Fruit fly (Drosophila melanogaster): ENCODE results near the gene Diedel3.

Diedel3 gene

DNA sequence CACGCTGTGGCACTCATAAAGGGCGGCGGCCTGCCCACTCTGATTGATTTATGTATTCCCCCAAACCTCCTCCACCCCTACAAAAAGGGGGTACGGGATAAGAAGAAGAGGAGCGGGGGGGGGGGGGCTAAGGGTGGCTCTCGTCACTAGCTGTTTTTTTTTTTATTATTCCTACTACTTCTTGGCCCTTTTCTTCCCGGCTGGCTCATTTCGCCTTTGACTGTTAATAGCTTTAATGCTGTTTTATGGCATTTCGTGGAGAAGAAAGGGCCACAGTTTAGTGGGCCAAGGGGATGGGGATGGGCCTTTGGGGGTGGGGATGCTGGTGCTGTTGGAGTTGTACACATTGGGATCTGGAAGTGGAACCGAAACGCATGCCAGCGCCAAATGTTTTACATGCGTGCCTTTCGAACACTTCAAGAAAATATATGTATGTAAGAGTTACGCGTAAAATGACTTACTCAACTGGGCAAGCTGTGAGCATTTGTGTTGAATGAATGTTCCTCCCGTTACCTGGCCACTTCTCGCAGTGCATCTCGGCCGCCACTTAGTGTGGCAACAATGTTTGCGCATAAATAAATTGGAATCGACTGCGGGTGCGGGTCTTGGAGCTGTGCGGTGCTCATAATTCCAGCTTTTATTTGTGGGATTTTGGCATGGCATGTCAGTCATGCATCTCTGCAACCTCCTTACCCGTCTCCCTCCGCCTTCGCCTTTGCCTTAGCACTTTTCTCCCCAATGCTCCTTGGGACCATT lies 39.9 kb upstream of the Diedel3 start (continued):
- TF ChIP-seq fd96Cb (tag; optimal IDR thresholded peaks at IDR 0.05), result peak; percentile 8
- TF ChIP-seq kni (GFP tag; optimal IDR thresholded peaks at IDR 0.05), result peak; percentile 8
- peak; percentile 8 for TF ChIP-seq gem (tag; optimal IDR thresholded peaks at IDR 0.05)
- peak; percentile 27 for TF ChIP-seq CG11504 (tag; optimal IDR thresholded peaks at IDR 0.05)
- peak; percentile 12 for TF ChIP-seq Sox102F (GFP tag; optimal IDR thresholded peaks at IDR 0.05)
- no peak for TF ChIP-seq CG12104 (GFP tag; optimal IDR thresholded peaks at IDR 0.05)
- no peak for TF ChIP-seq stwl (tag; optimal IDR thresholded peaks at IDR 0.05)
- peak; percentile 80 for TF ChIP-seq crol (GFP tag; IDR thresholded peaks at IDR 0.05)
- peak; percentile 63; the same call in 1 of the 3 replicates for TF ChIP-seq ci (GFP tag; IDR thresholded peaks at IDR 0.05)
- no peak for TF ChIP-seq ato (GFP tag; IDR thresholded peaks at IDR 0.05; ENCODE audit: partially characterized antibody)
- TF ChIP-seq CG17385 (GFP tag; optimal IDR thresholded peaks at IDR 0.05), result no peak
- TF ChIP-seq bsh (GFP tag; optimal IDR thresholded peaks at IDR 0.05), result peak in 1 of 2 experiments; percentile 21
- no peak for TF ChIP-seq Vsx1 (GFP tag; optimal IDR thresholded peaks at IDR 0.05)
- TF ChIP-seq CG8089 (GFP tag; optimal IDR thresholded peaks at IDR 0.05), result no peak
- peak; percentile 25 for TF ChIP-seq CG1603 (tag; optimal IDR thresholded peaks at IDR 0.05)
- TF ChIP-seq Xrp1 (GFP tag; IDR thresholded peaks at IDR 0.05), result peak; percentile 39; the same call in 1 of the 2 replicates
- TF ChIP-seq ATbp (GFP tag; optimal IDR thresholded peaks at IDR 0.05), result peak; percentile 30
- no peak for TF ChIP-seq phol (tag; optimal IDR thresholded peaks at IDR 0.05)
- TF ChIP-seq sens (GFP tag), result peak; percentile 65
- peak; percentile 44 for TF ChIP-seq dmrt99B (tag; optimal IDR thresholded peaks at IDR 0.05)
- no peak for TF ChIP-seq Max (GFP tag; optimal IDR thresholded peaks at IDR 0.05)
- peak; percentile 12; the same call in 1 of the 2 replicates for TF ChIP-seq CG31224 (GFP tag; IDR thresholded peaks at IDR 0.05)
- TF ChIP-seq lmd (GFP tag; IDR thresholded peaks at IDR 0.05), result 0 out of 2 replicates have a peak, but pooled peaks have one; percentile 5
- no peak for TF ChIP-seq Fer1 (GFP tag; optimal IDR thresholded peaks at IDR 0.05)

DNA sequence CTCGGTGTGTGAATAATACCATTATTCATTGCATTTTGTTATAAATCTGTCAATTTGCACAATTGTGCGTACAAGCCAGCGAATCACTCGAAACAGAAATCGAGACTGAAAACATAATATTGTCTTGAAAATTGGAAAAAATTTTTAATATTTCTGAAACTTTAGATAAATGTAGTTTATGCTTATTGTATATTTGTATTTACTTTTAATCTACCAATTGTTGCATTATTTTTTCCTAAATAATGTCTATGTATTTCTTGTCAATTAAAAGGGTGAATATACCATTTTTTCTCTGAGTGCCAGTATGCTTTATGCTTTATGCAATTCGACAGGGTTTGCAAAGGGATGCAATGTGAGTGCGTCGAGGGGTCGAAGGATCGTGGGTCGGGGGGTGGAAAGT lies 35.7 kb upstream of the Diedel3 start:
- TF ChIP-seq Sry-β (GFP tag; optimal IDR thresholded peaks at IDR 0.05) (no peak), CG2202 (tag; optimal IDR thresholded peaks at IDR 0.05) (no peak), CG17359 (tag; optimal IDR thresholded peaks at IDR 0.05) (peak; percentile 4), CG10431 (GFP tag; optimal IDR thresholded peaks at IDR 0.05) (no peak), Myb (GFP tag; optimal IDR thresholded peaks at IDR 0.05) (no peak), Dek (tag; optimal IDR thresholded peaks at IDR 0.05) (no peak), toy (GFP tag; IDR thresholded peaks at IDR 0.05) (no peak), p53 (GFP tag; optimal IDR thresholded peaks at IDR 0.05) (no peak), zf30C (GFP tag; optimal IDR thresholded peaks at IDR 0.05) (peak; percentile 8), CG10267 (tag; optimal IDR thresholded peaks at IDR 0.05) (peak; percentile 22), zfh2 (GFP tag; optimal IDR thresholded peaks at IDR 0.05) (no peak), esg (GFP tag; conservative IDR thresholded peaks at IDR 0.05) (no peak), HLH4C (GFP tag; IDR thresholded peaks at IDR 0.05; ENCODE audit: partially characterized antibody) (no peak), CG8924 (tag; optimal IDR thresholded peaks at IDR 0.05) (no peak), Stat92E (GFP tag; optimal IDR thresholded peaks at IDR 0.05) (no peak), Neu2 (GFP tag; optimal IDR thresholded peaks at IDR 0.05; ENCODE audit: borderline replicate concordance) (no peak), Hmx (GFP tag; optimal IDR thresholded peaks at IDR 0.05) (no peak), Bdp1 (GFP tag; optimal IDR thresholded peaks at IDR 0.05) (no peak), sens (GFP tag) (peak; percentile 37), phol (tag; optimal IDR thresholded peaks at IDR 0.05) (peak; percentile 27), Xrp1 (GFP tag; IDR thresholded peaks at IDR 0.05) (peak; percentile 47; the same call in 1 of the 2 replicates), Rfx (GFP tag; IDR thresholded peaks at IDR 0.05) (no peak), Doc3 (GFP tag; IDR thresholded peaks at IDR 0.05; ENCODE audit: partially characterized antibody) (no peak), CG31441 (GFP tag; IDR thresholded peaks at IDR 0.05) (peak; percentile 31; the same call in 1 of the 2 replicates), CG8281 (tag; optimal IDR thresholded peaks at IDR 0.05) (no peak), MTF-1 (GFP tag; optimal IDR thresholded peaks at IDR 0.05; ENCODE audit: borderline replicate concordance) (no peak), eyg (GFP tag; optimal IDR thresholded peaks at IDR 0.05) (no peak)
